Worm (Caenorhabditis elegans) whole organism, L1 larva: Measurements from ENCODE around the gene eri-12.

Source experiments
- efl-1 ChIP-seq, 4 experiments: fragments of 150-350 bp; optimal IDR thresholded peaks in 3 of 4; peaks in 1 of 4; 1 replicate in 1 of 4; 2 replicates in 3 of 4; lab custom pipeline; 2014; ENCODE audit warnings: missing biosample characterization in 2 of 4, missing genetic modification characterization in 2 of 4, missing genetic modification reagents in 2 of 4
- lir-3 ChIP-seq: sonication (generic microtip); optimal IDR thresholded peaks from 2 replicates; lab custom pipeline; 2016; ENCODE audit warnings: mild to moderate bottlenecking, missing genetic modification characterization, moderate library complexity, missing compliant biosample characterization; ENCODE audit not compliant: poor library complexity
- nhr-12 ChIP-seq: sonication (generic microtip); optimal IDR thresholded peaks from 2 replicates; lab custom pipeline; 2017; ENCODE audit warnings: missing biosample characterization, missing genetic modification characterization
- nhr-237 ChIP-seq: fragments of 150-350 bp; optimal IDR thresholded peaks from 2 replicates; lab custom pipeline; 2014; ENCODE audit warnings: missing biosample characterization, missing genetic modification characterization
- snpc-4 ChIP-seq: fragments of 150-350 bp; optimal IDR thresholded peaks from 2 replicates; lab custom pipeline; 2014; ENCODE audit warnings: missing biosample characterization, missing genetic modification characterization
- tlp-1 ChIP-seq: fragments of 150-350 bp; optimal IDR thresholded peaks from 2 replicates; lab custom pipeline; 2014; ENCODE audit warnings: missing biosample characterization, missing genetic modification characterization
- unc-30 ChIP-seq: sonication (generic microtip); optimal IDR thresholded peaks from 2 replicates; lab custom pipeline; 2017; ENCODE audit warnings: missing biosample characterization, missing genetic modification characterization
- unc-62 ChIP-seq: fragments of 150-350 bp; optimal IDR thresholded peaks from 2 replicates; lab custom pipeline; 2014; ENCODE audit warnings: missing biosample characterization, missing genetic modification reagents, missing genetic modification characterization
- ztf-4 ChIP-seq: fragments of 150-350 bp; optimal IDR thresholded peaks from 2 replicates; lab custom pipeline; 2014; ENCODE audit warnings: missing biosample characterization, missing genetic modification characterization

- TF ChIP-seq nhr-237 (tag; lab: Kevin White, UChicago), result no peak
- TF ChIP-seq snpc-4 (tag; lab: Kevin White, UChicago), result no peak
- TF ChIP-seq tlp-1 (tag; lab: Kevin White, UChicago), result no peak
- no peak for TF ChIP-seq unc-62 (GFP tag; lab: Kevin White, UChicago)
- TF ChIP-seq ztf-4 (tag; lab: Kevin White, UChicago), result no peak
- TF ChIP-seq unc-30 (tag; lab: Kevin White, UChicago), result no peak
- TF ChIP-seq nhr-12 (tag; lab: Kevin White, UChicago), result no peak
- no peak for TF ChIP-seq efl-1 (optimal IDR thresholded peaks at IDR 0.05; lab: Kevin White, UChicago)
- no peak for TF ChIP-seq efl-1 (GFP tag; optimal IDR thresholded peaks at IDR 0.05 in 1 of 2; lab: Kevin White, UChicago)
- TF ChIP-seq lir-3, result no peak
Measured at ce11 chrIV:12150877-12151276, 5.8 kb upstream of the eri-12 start, which contains the start of gene B0001.2.
